Fruit fly (Drosophila melanogaster): Measurements from ENCODE around the gene alpha-Cat.
A peak's percentile ranks its signal among the peaks of the same experiment; 100 is the strongest.

DNA sequence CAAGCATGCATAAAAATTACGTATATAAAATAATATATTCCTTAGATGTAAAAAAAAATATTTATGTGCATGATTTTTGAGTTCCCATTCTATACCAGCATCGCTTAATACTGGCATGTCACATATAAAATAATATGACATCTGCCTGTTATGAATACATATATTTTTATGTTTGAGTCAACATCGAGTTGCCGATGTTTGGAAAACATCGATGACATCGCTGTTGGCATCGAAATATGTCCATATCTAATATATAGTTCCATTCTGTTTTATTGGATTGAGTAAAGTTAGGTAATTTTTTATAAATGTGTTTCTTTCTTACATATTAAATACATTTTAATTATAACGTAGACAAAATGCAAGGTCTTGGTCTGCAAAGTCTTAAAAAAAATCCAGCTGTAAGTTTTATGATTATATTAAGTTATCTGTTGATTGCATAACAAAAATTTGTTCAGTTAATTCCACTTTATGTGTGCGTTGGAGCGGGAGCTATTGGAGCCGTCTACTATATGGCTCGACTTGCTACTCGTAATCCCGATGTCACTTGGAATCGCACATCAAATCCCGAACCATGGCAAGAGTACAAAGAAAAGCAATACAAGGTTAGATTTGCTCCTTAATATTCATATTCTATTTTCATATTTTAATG is 1.3 kb upstream of the alpha-Cat start, which contains the start of gene ND-MLRQ:
- TF ChIP-seq slou (GFP tag; optimal IDR thresholded peaks at IDR 0.05) (no peak), gcm (GFP tag; optimal IDR thresholded peaks at IDR 0.05) (no peak), CG12659 (GFP tag; optimal IDR thresholded peaks at IDR 0.05) (peak; percentile 10), row (GFP tag; IDR thresholded peaks at IDR 0.05) (no peak; the same call in 1 of the 3 replicates)

Data from whole organism, embryonic.